Fruit fly (Drosophila melanogaster): ENCODE measurements around the gene CG34107.

DNA sequence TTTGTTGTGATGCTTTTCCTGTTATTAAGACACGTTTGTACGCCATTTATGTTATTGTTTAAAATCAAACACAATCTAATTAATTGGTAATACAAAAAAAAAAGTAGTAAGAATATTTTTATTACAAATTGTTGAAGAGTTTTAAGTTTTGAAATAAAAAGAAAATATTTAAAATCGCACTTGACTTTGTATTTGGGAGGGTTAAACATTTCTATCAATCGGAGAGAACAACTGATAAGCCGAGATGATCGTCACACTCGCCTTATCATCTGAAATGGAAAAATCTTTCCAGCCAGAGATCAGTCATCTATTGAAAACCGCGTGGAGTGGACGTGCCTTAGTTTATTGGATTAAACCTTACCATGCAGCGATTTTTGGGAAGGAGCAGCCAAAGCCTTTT is 26.5 kb downstream of the CG34107 start, which contains the start of gene CG3999:
- TF ChIP-seq Jra (GFP tag; optimal IDR thresholded peaks at IDR 0.05) (no peak), Vsx2 (GFP tag; optimal IDR thresholded peaks at IDR 0.05; ENCODE audit: partially characterized antibody) (no peak), Hr78 (GFP tag; optimal IDR thresholded peaks at IDR 0.05) (no peak), Hr83 (GFP tag; optimal IDR thresholded peaks at IDR 0.05; ENCODE audit: poor library complexity, severe bottlenecking) (no peak), Dif (GFP tag; optimal IDR thresholded peaks at IDR 0.05; ENCODE audit: partially characterized antibody) (no peak), rgr (GFP tag; optimal IDR thresholded peaks at IDR 0.05) (no peak), h (GFP tag; optimal IDR thresholded peaks at IDR 0.05) (no peak), Abd-B (GFP tag; optimal IDR thresholded peaks at IDR 0.05) (no peak)
